Worm (Caenorhabditis elegans) whole organism, late embryonic: Measurements from ENCODE around the gene C09E8.1.

ENCODE experiments used
- ceh-6 ChIP-seq: fragments of 200-800 bp; sonication (Bioruptor generic); optimal IDR thresholded peaks from 2 replicates; lab custom pipeline; 2018; ENCODE audit warnings: mild to moderate bottlenecking, missing genetic modification characterization, missing compliant biosample characterization
- elt-4 ChIP-seq: sonication (generic microtip); optimal IDR thresholded peaks from 2 replicates; lab custom pipeline; 2016; ENCODE audit warnings: missing genetic modification characterization, missing compliant biosample characterization
- rnt-1 ChIP-seq: sonication (generic microtip); optimal IDR thresholded peaks from 2 replicates; lab custom pipeline; 2016; ENCODE audit warnings: missing genetic modification characterization, missing compliant biosample characterization
- sdc-2 ChIP-seq: sonication (generic microtip); optimal IDR thresholded peaks from 2 replicates; lab custom pipeline; 2016; ENCODE audit warnings: missing genotype, missing genetic modification characterization, missing compliant biosample characterization

- no peak for TF ChIP-seq ceh-6
- no peak for TF ChIP-seq elt-4 (tag; lab: Kevin White, UChicago)
- TF ChIP-seq rnt-1: no peak
- TF ChIP-seq sdc-2: no peak
These were observed 52.5 kb downstream of the C09E8.1 start, which contains the start of gene W04H10.1 for ce11 chrII:608757-609156.
